Worm (Caenorhabditis elegans) whole organism, midembryonic: ENCODE data around the gene C16A3.6.

Source experiments
- T22C8.4 ChIP-seq: fragments of 200-800 bp; sonication (Bioruptor generic); IDR thresholded peaks from 2 replicates; pipeline ENCODE4 v1.3.6; 2022; ENCODE audit warnings: missing genetic modification characterization, missing compliant biosample characterization
- cog-1 ChIP-seq: sonication (generic microtip); optimal IDR thresholded peaks from 2 replicates; lab custom pipeline; 2016; ENCODE audit warnings: missing genetic modification characterization, missing compliant biosample characterization
- flt-1 ChIP-seq: fragments of 200-800 bp; sonication (Bioruptor generic); IDR thresholded peaks from 2 replicates; pipeline ENCODE4 v1.3.6; 2022; ENCODE audit warnings: missing genetic modification characterization, missing compliant biosample characterization
- klf-2 ChIP-seq: fragments of 200-800 bp; sonication (Bioruptor generic); conservative IDR thresholded peaks from 2 replicates; pipeline ENCODE4 v1.3.6; 2022; ENCODE audit warnings: missing genetic modification reagents, missing genetic modification characterization, missing compliant biosample characterization
- med-1 ChIP-seq: sonication (generic microtip); optimal IDR thresholded peaks from 2 replicates; lab custom pipeline; 2017; ENCODE audit warnings: missing genetic modification characterization, mild to moderate bottlenecking, missing compliant biosample characterization, antibody characterized with exemption, missing genetic modification reagents; ENCODE audit not compliant: insufficient read depth
- ref-1 ChIP-seq: fragments of 200-800 bp; sonication (Bioruptor generic); conservative IDR thresholded peaks from 2 replicates; pipeline ENCODE4 v1.3.6; 2022; ENCODE audit warnings: missing genetic modification reagents, missing genetic modification characterization, missing compliant biosample characterization
- tab-1 ChIP-seq: fragments of 200-800 bp; sonication (Bioruptor generic); IDR thresholded peaks from 2 replicates; pipeline ENCODE4 v1.3.6; 2022; ENCODE audit warnings: missing genetic modification characterization, missing compliant biosample characterization
- ztf-23 ChIP-seq: fragments of 200-800 bp; sonication (Bioruptor generic); IDR thresholded peaks from 2 replicates; pipeline ENCODE4 v1.3.6; 2022; ENCODE audit warnings: missing genetic modification reagents, missing genetic modification characterization, missing compliant biosample characterization
- ztf-29 ChIP-seq: fragments of 200-800 bp; sonication (Bioruptor generic); IDR thresholded peaks from 2 replicates; pipeline ENCODE4 v1.3.6; 2022; ENCODE audit warnings: missing genetic modification reagents, missing genetic modification characterization, missing compliant biosample characterization

C16A3.6 gene

ce11 chrIII:6382987-6383602 lies 4.1 kb downstream of the C16A3.6 start, which contains the start of gene let-716:
Gene let-716 (plus strand): TSS chrIII:6383552.
- TF ChIP-seq med-1 (GFP tag; lab: Kevin White, UChicago) (no peak), tab-1 (GFP tag; lab: Robert Waterston, UW) (no peak), cog-1 (tag; lab: Kevin White, UChicago) (no peak), flt-1 (GFP tag; lab: Robert Waterston, UW) (no peak), ref-1 (no peak), ztf-23 (GFP tag; lab: Robert Waterston, UW) (no peak), T22C8.4 (GFP tag; lab: Robert Waterston, UW) (no peak), ztf-29 (GFP tag; lab: Robert Waterston, UW) (no peak), klf-2 (GFP tag; lab: Robert Waterston, UW) (no peak)

ce11 chrIII:6389533-6389932 lies 10.5 kb downstream of the C16A3.6 start, which contains the start of gene C16A3.2:
Gene C16A3.2 (plus strand): TSS chrIII:6389833.
- TF ChIP-seq flt-1 (GFP tag; lab: Robert Waterston, UW), result no peak
- no peak for TF ChIP-seq ztf-29 (GFP tag; lab: Robert Waterston, UW)
- no peak for TF ChIP-seq ztf-23 (GFP tag; lab: Robert Waterston, UW)

ce11 chrIII:6390644-6391043 lies 11.6 kb downstream of the C16A3.6 start, which contains the start of gene smrc-1:
Gene smrc-1 (plus strand): TSS chrIII:6390944.
- TF ChIP-seq med-1 (GFP tag; lab: Kevin White, UChicago) (no peak), klf-2 (GFP tag; lab: Robert Waterston, UW) (no peak), ztf-29 (GFP tag; lab: Robert Waterston, UW) (no peak)

- TF ChIP-seq klf-2 (GFP tag; lab: Robert Waterston, UW) (no peak), ref-1 (no peak), tab-1 (GFP tag; lab: Robert Waterston, UW) (no peak), T22C8.4 (GFP tag; lab: Robert Waterston, UW) (no peak), flt-1 (GFP tag; lab: Robert Waterston, UW) (no peak), med-1 (GFP tag; lab: Kevin White, UChicago) (no peak), ztf-23 (GFP tag; lab: Robert Waterston, UW) (no peak), cog-1 (tag; lab: Kevin White, UChicago) (no peak), ztf-29 (GFP tag; lab: Robert Waterston, UW) (no peak)
Observed at ce11 chrIII:6395706-6396232, 16.8 kb downstream of the C16A3.6 start, which contains the start of gene oatr-1. Gene oatr-1 (minus strand): TSS chrIII:6396182.

- no peak for TF ChIP-seq klf-2 (GFP tag; lab: Robert Waterston, UW)
- TF ChIP-seq ref-1, result no peak
- no peak for TF ChIP-seq tab-1 (GFP tag; lab: Robert Waterston, UW)
- no peak for TF ChIP-seq med-1 (GFP tag; lab: Kevin White, UChicago)
- no peak for TF ChIP-seq ztf-29 (GFP tag; lab: Robert Waterston, UW)
- no peak for TF ChIP-seq cog-1 (tag; lab: Kevin White, UChicago)
- no peak for TF ChIP-seq ztf-23 (GFP tag; lab: Robert Waterston, UW)
- no peak for TF ChIP-seq T22C8.4 (GFP tag; lab: Robert Waterston, UW)
- TF ChIP-seq flt-1 (GFP tag; lab: Robert Waterston, UW), result no peak
Observed at ce11 chrIII:6396381-6396780, 17.4 kb downstream of the C16A3.6 start.

ce11 chrIII:6398124-6398523 lies 19.1 kb downstream of the C16A3.6 start:
- TF ChIP-seq med-1 (GFP tag; lab: Kevin White, UChicago), result no peak
- TF ChIP-seq cog-1 (tag; lab: Kevin White, UChicago), result no peak
- no peak for TF ChIP-seq tab-1 (GFP tag; lab: Robert Waterston, UW)
- TF ChIP-seq flt-1 (GFP tag; lab: Robert Waterston, UW), result no peak
- no peak for TF ChIP-seq ztf-23 (GFP tag; lab: Robert Waterston, UW)
- TF ChIP-seq ztf-29 (GFP tag; lab: Robert Waterston, UW), result no peak
- TF ChIP-seq ref-1, result no peak
- no peak for TF ChIP-seq T22C8.4 (GFP tag; lab: Robert Waterston, UW)
- TF ChIP-seq klf-2 (GFP tag; lab: Robert Waterston, UW), result no peak

- TF ChIP-seq T22C8.4 (GFP tag; lab: Robert Waterston, UW) (no peak), cog-1 (tag; lab: Kevin White, UChicago) (no peak), klf-2 (GFP tag; lab: Robert Waterston, UW) (no peak), ref-1 (no peak)
Observed at ce11 chrIII:6399424-6399823, 20.4 kb downstream of the C16A3.6 start.

- TF ChIP-seq klf-2 (GFP tag; lab: Robert Waterston, UW) (no peak), flt-1 (GFP tag; lab: Robert Waterston, UW) (no peak), ztf-23 (GFP tag; lab: Robert Waterston, UW) (no peak), T22C8.4 (GFP tag; lab: Robert Waterston, UW) (no peak), med-1 (GFP tag; lab: Kevin White, UChicago) (no peak), ztf-29 (GFP tag; lab: Robert Waterston, UW) (no peak), ref-1 (no peak), tab-1 (GFP tag; lab: Robert Waterston, UW) (no peak), cog-1 (tag; lab: Kevin White, UChicago) (no peak)
Observed at ce11 chrIII:6402346-6402745, 23.3 kb downstream of the C16A3.6 start.

ce11 chrIII:6402810-6403209 lies 23.8 kb downstream of the C16A3.6 start:
- TF ChIP-seq ztf-23 (GFP tag; lab: Robert Waterston, UW) (no peak), cog-1 (tag; lab: Kevin White, UChicago) (no peak), ztf-29 (GFP tag; lab: Robert Waterston, UW) (no peak), med-1 (GFP tag; lab: Kevin White, UChicago) (no peak), ref-1 (no peak), klf-2 (GFP tag; lab: Robert Waterston, UW) (no peak), tab-1 (GFP tag; lab: Robert Waterston, UW) (no peak), T22C8.4 (GFP tag; lab: Robert Waterston, UW) (no peak), flt-1 (GFP tag; lab: Robert Waterston, UW) (no peak)
